Fruit fly (Drosophila melanogaster): ENCODE data around the gene CG4338.

- TF ChIP-seq CG8478 (optimal IDR thresholded peaks at IDR 0.05) (no peak), CTCF (optimal IDR thresholded peaks at IDR 0.05) (no peak)
Measured at dm6 chr3R:15319912-15320746, 44.8 kb downstream of the CG4338 start, which contains the start of the genes CG6276 and CG44040.

Measured in S2 (cell line).